Worm (Caenorhabditis elegans): ENCODE data around the gene rps-1.

Gene rps-1

DNA sequence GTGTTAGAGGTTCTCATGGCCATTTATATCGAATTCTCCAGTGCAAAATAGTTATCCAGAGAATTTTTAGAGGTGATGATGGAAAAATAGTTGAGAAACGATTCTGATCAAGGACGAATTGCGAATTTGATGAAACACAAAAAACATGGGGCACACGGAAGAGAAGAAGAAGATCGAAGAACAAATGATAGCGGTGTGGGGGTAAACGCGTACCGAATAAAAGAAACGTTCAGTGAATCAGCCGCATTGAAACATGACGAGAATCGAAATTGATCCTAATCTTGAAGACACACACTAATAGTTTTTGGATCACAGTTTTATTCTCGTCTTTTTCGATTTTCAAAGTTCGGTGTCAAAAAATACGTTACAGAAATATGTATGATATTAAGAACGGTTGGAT is 19.5 kb downstream of the rps-1 start:
- peak; percentile 52 for TF ChIP-seq nhr-25 (tag; optimal IDR thresholded peaks at IDR 0.05)
- peak; percentile 26 for TF ChIP-seq ceh-16 (tag; optimal IDR thresholded peaks at IDR 0.05)
- peak; percentile 61 for TF ChIP-seq sma-9 (GFP tag; optimal IDR thresholded peaks at IDR 0.05)
- TF ChIP-seq sma-9 (tag; optimal IDR thresholded peaks at IDR 0.05): no peak
- no peak for TF ChIP-seq crh-2 (tag; optimal IDR thresholded peaks at IDR 0.05)
- TF ChIP-seq nhr-21 (tag; optimal IDR thresholded peaks at IDR 0.05): peak; percentile 14
- no peak for TF ChIP-seq lin-39 (tag; optimal IDR thresholded peaks at IDR 0.05)
- peak; percentile 29 for TF ChIP-seq sma-3 (GFP tag; optimal IDR thresholded peaks at IDR 0.05)
- no peak for TF ChIP-seq lin-11 (tag; optimal IDR thresholded peaks at IDR 0.05)
- no peak for TF ChIP-seq ama-1 (optimal IDR thresholded peaks at IDR 0.05)
- peak; percentile 49 for TF ChIP-seq blmp-1 (tag; optimal IDR thresholded peaks at IDR 0.05; ENCODE audit: insufficient read depth)

DNA sequence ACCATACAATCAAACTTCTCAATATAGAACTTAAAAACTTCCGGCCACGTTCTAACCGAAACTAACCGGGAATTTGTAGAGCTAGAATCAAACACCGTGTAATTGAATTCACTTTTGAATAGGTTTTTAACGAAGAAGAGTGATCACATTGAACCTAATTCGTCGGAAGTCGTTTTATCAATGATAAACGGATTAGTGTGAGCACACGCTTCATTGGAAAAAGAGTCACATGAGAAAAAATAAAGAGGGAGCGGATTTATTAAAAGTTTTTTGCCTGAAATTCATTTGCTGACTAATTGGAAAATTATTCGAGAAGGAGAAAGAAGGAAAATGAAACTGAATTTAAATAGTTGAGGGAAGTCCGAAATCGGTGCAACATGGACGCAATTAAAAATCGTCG is 20.0 kb downstream of the rps-1 start:
- no peak for TF ChIP-seq lin-13 (GFP tag; optimal IDR thresholded peaks at IDR 0.05)
- TF ChIP-seq sma-9 (GFP tag; optimal IDR thresholded peaks at IDR 0.05): no peak
- TF ChIP-seq sma-9 (tag; optimal IDR thresholded peaks at IDR 0.05): no peak
- TF ChIP-seq ztf-11 (tag; optimal IDR thresholded peaks at IDR 0.05): no peak
- TF ChIP-seq fos-1 (tag; optimal IDR thresholded peaks at IDR 0.05): no peak
- TF ChIP-seq ceh-16 (tag; optimal IDR thresholded peaks at IDR 0.05): no peak
- TF ChIP-seq sma-3 (GFP tag; optimal IDR thresholded peaks at IDR 0.05): no peak
- TF ChIP-seq nhr-77 (tag; optimal IDR thresholded peaks at IDR 0.05): no peak
- no peak for TF ChIP-seq unc-39 (tag; optimal IDR thresholded peaks at IDR 0.05)
- no peak for TF ChIP-seq nhr-21 (tag; optimal IDR thresholded peaks at IDR 0.05)
- TF ChIP-seq mab-5 (tag; optimal IDR thresholded peaks at IDR 0.05): no peak
- no peak for TF ChIP-seq ZK546.5 (tag; optimal IDR thresholded peaks at IDR 0.05)
- no peak for TF ChIP-seq alr-1 (tag; optimal IDR thresholded peaks at IDR 0.05)
- TF ChIP-seq ztf-4 (tag; optimal IDR thresholded peaks at IDR 0.05): no peak
- no peak for TF ChIP-seq Y55F3AM.14 (GFP tag; optimal IDR thresholded peaks at IDR 0.05)
- TF ChIP-seq elt-1 (tag; optimal IDR thresholded peaks at IDR 0.05): no peak
- TF ChIP-seq C34F6.9 (tag; optimal IDR thresholded peaks at IDR 0.05): no peak
- TF ChIP-seq blmp-1 (tag; optimal IDR thresholded peaks at IDR 0.05; ENCODE audit: insufficient read depth): no peak
- no peak for TF ChIP-seq nhr-23 (tag; optimal IDR thresholded peaks at IDR 0.05)
- no peak for TF ChIP-seq crh-2 (tag; optimal IDR thresholded peaks at IDR 0.05)
- TF ChIP-seq nhr-11 (tag; optimal IDR thresholded peaks at IDR 0.05): no peak

DNA sequence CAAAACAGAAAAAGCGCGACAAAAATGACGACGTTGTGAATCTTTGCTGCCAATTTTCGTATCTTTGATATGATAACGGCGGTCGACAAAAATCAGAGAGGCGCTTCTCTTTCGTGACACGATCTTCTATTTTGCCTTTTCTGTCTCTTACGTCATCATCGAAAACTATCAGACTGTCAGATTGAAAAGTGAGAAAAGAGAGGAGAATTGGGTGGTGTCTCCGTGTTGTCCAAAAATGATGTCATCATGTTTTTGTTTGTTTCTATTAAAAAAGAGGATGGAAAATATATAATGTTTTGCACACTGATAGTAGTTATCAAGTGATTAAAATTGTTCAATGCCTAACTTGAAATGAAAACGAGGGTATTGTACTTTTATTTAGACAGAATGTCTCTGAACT is 20.4 kb downstream of the rps-1 start:
- TF ChIP-seq ZK546.5 (tag; optimal IDR thresholded peaks at IDR 0.05) (no peak), gmeb-1 (tag; optimal IDR thresholded peaks at IDR 0.05) (peak; percentile 2), lin-11 (tag; optimal IDR thresholded peaks at IDR 0.05) (no peak), ztf-4 (tag; optimal IDR thresholded peaks at IDR 0.05) (peak; percentile 29), mdl-1 (tag; optimal IDR thresholded peaks at IDR 0.05) (peak in 1 of 2 experiments; percentile 39), mab-5 (tag; optimal IDR thresholded peaks at IDR 0.05) (no peak), lsy-2 (tag; optimal IDR thresholded peaks at IDR 0.05) (peak in 1 of 2 experiments; percentile 40), lin-13 (GFP tag; optimal IDR thresholded peaks at IDR 0.05) (no peak), nhr-21 (tag; optimal IDR thresholded peaks at IDR 0.05) (peak; percentile 75), nhr-10 (tag; optimal IDR thresholded peaks at IDR 0.05) (no peak), peb-1 (tag; optimal IDR thresholded peaks at IDR 0.05) (no peak), nhr-25 (tag; optimal IDR thresholded peaks at IDR 0.05) (peak; percentile 60), unc-39 (tag; optimal IDR thresholded peaks at IDR 0.05) (no peak), nhr-23 (tag; optimal IDR thresholded peaks at IDR 0.05) (no peak), nhr-129 (tag; optimal IDR thresholded peaks at IDR 0.05) (peak; percentile 59), nhr-77 (tag; optimal IDR thresholded peaks at IDR 0.05) (no peak), unc-62 (GFP tag; optimal IDR thresholded peaks at IDR 0.05) (no peak), unc-55 (GFP tag; optimal IDR thresholded peaks at IDR 0.05) (no peak), ceh-16 (tag; optimal IDR thresholded peaks at IDR 0.05) (no peak), sma-9 (GFP tag; optimal IDR thresholded peaks at IDR 0.05) (peak; percentile 85), sma-9 (tag; optimal IDR thresholded peaks at IDR 0.05) (no peak), Y55F3AM.14 (GFP tag; optimal IDR thresholded peaks at IDR 0.05) (no peak), nhr-12 (tag; optimal IDR thresholded peaks at IDR 0.05) (no peak), fos-1 (tag; optimal IDR thresholded peaks at IDR 0.05) (peak; percentile 65), nhr-237 (tag; optimal IDR thresholded peaks at IDR 0.05) (no peak), lin-39 (tag; optimal IDR thresholded peaks at IDR 0.05) (no peak), dmd-4 (tag; optimal IDR thresholded peaks at IDR 0.05) (no peak), sem-4 (tag; optimal IDR thresholded peaks at IDR 0.05) (no peak), aly-2 (tag; optimal IDR thresholded peaks at IDR 0.05) (no peak), elt-1 (tag; optimal IDR thresholded peaks at IDR 0.05) (no peak), crh-2 (tag; optimal IDR thresholded peaks at IDR 0.05) (peak; percentile 41), F13H6.1 (tag; optimal IDR thresholded peaks at IDR 0.05) (peak; percentile 13), nhr-6 (tag; optimal IDR thresholded peaks at IDR 0.05) (peak; percentile 25), snpc-4 (tag; optimal IDR thresholded peaks at IDR 0.05) (no peak), ceh-82 (tag; optimal IDR thresholded peaks at IDR 0.05) (no peak), mbf-1 (tag; optimal IDR thresholded peaks at IDR 0.05) (no peak), zag-1 (tag; optimal IDR thresholded peaks at IDR 0.05) (no peak), sma-3 (GFP tag; optimal IDR thresholded peaks at IDR 0.05) (peak; percentile 76), egl-27 (tag; optimal IDR thresholded peaks at IDR 0.05) (no peak), blmp-1 (tag; optimal IDR thresholded peaks at IDR 0.05; ENCODE audit: insufficient read depth) (peak; percentile 60)
